Worm (Caenorhabditis elegans) whole organism, L2 larva: Measurements from ENCODE around the gene T16G1.3.

Experiments used
- lin-13 ChIP-seq: fragments of 150-350 bp; optimal IDR thresholded peaks from 2 replicates; lab custom pipeline; 2014; ENCODE audit warnings: missing biosample characterization, missing genetic modification reagents, missing genetic modification characterization
- mbf-1 ChIP-seq: sonication (generic microtip); optimal IDR thresholded peaks from 2 replicates; lab custom pipeline; 2017; ENCODE audit warnings: missing biosample characterization, missing genetic modification characterization
- nhr-11 ChIP-seq: fragments of 150-350 bp; optimal IDR thresholded peaks from 2 replicates; lab custom pipeline; 2014; ENCODE audit warnings: missing biosample characterization, missing genetic modification characterization
- peb-1 ChIP-seq: fragments of 150-350 bp; optimal IDR thresholded peaks from 2 replicates; lab custom pipeline; 2014; ENCODE audit warnings: missing biosample characterization, missing genetic modification characterization
- skn-1 ChIP-seq: sonication (generic microtip); optimal IDR thresholded peaks from 2 replicates; lab custom pipeline; 2017; ENCODE audit warnings: missing biosample characterization, missing genetic modification characterization
- unc-62 ChIP-seq: fragments of 150-350 bp; optimal IDR thresholded peaks from 2 replicates; lab custom pipeline; 2014; ENCODE audit warnings: missing biosample characterization, missing genetic modification reagents, missing genetic modification characterization

- no peak for TF ChIP-seq peb-1 (tag; lab: Kevin White, UChicago)
- no peak for TF ChIP-seq skn-1 (tag; lab: Kevin White, UChicago)
- TF ChIP-seq lin-13 (GFP tag; lab: Kevin White, UChicago) = no peak
- no peak for TF ChIP-seq mbf-1
- no peak for TF ChIP-seq unc-62 (GFP tag; lab: Kevin White, UChicago)
- no peak for TF ChIP-seq nhr-11
Observed at ce11 chrV:12924128-12924527, 20.0 kb downstream of the T16G1.3 start, which contains the start of gene pqn-67.
